Worm (Caenorhabditis elegans): ENCODE data around the gene smg-4.

ce11 chrV:9796562-9796961 is 19.0 kb upstream of the smg-4 start, which contains the start of gene F46B6.9:
- TF ChIP-seq ama-1 (optimal IDR thresholded peaks at IDR 0.05), result no peak
- TF ChIP-seq B0310.2 (tag; optimal IDR thresholded peaks at IDR 0.05), result no peak
- TF ChIP-seq sea-1 (GFP tag; conservative IDR thresholded peaks at IDR 0.05), result no peak
- TF ChIP-seq tbx-11 (GFP tag; IDR thresholded peaks at IDR 0.05), result no peak
- TF ChIP-seq aly-1 (tag; optimal IDR thresholded peaks at IDR 0.05), result no peak
- no peak for TF ChIP-seq pes-1 (GFP tag; IDR thresholded peaks at IDR 0.05)
- TF ChIP-seq tra-4 (tag; optimal IDR thresholded peaks at IDR 0.05), result no peak
- no peak for TF ChIP-seq hmbx-1 (tag; optimal IDR thresholded peaks at IDR 0.05)
- no peak for TF ChIP-seq F13C5.2 (tag; optimal IDR thresholded peaks at IDR 0.05)

All from whole organism, early embryonic.